Worm (Caenorhabditis elegans): ENCODE measurements around the gene far-4.

DNA sequence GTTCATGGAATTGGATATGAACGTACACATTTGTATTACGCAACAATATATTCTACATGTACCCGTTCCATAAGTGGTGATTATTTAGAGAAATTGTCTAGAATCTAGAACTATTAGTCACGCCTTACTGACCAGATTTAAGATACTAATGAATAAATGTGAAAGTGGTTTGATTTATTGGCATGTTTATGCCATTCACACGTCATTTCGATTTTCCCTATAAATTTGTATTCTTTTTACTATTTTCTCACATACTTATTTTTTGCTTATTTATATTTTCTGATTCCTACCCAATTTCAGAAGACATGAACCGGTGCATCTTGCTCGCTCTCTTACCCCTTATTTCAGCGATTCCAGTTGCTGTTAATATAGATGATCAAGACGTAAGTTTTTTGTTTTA, 11.2 kb downstream of the far-4 start, which contains the start of gene F15B9.8:
- TF ChIP-seq cog-1 (tag; optimal IDR thresholded peaks at IDR 0.05) (no peak), T22C8.4 (GFP tag; IDR thresholded peaks at IDR 0.05) (no peak), tab-1 (GFP tag; IDR thresholded peaks at IDR 0.05) (no peak), ref-1 (GFP tag; conservative IDR thresholded peaks at IDR 0.05) (no peak), klf-2 (GFP tag; conservative IDR thresholded peaks at IDR 0.05) (no peak), ztf-29 (GFP tag; IDR thresholded peaks at IDR 0.05) (no peak), med-1 (GFP tag; optimal IDR thresholded peaks at IDR 0.05; ENCODE audit: insufficient read depth) (no peak), ztf-23 (GFP tag; IDR thresholded peaks at IDR 0.05) (no peak), flt-1 (GFP tag; IDR thresholded peaks at IDR 0.05) (no peak)

Measured in whole organism, midembryonic.